Worm (Caenorhabditis elegans): Measurements from ENCODE around the gene rsp-5.

The rsp-5 gene

ce11 chrII:6489711-6490184 is at the start of gene rsp-5, which contains the start of gene snr-3:
Gene rsp-5 (plus strand): TSS chrII:6490165.
Gene snr-3 (minus strand): TSS chrII:6489761.
- TF ChIP-seq K02D7.2 (tag; optimal IDR thresholded peaks at IDR 0.05), result no peak
- no peak for TF ChIP-seq ahr-1 (tag; optimal IDR thresholded peaks at IDR 0.05)
- TF ChIP-seq mec-3 (tag; optimal IDR thresholded peaks at IDR 0.05; ENCODE audit: borderline replicate concordance), result no peak
- peak; percentile 79 for TF ChIP-seq nfya-1 (tag; optimal IDR thresholded peaks at IDR 0.05)
- TF ChIP-seq ceh-34 (tag; optimal IDR thresholded peaks at IDR 0.05), result no peak
- TF ChIP-seq unc-55 (GFP tag; optimal IDR thresholded peaks at IDR 0.05), result no peak
- TF ChIP-seq zip-5 (tag; optimal IDR thresholded peaks at IDR 0.05), result no peak
- peak; percentile 8 for TF ChIP-seq tbx-2 (tag; optimal IDR thresholded peaks at IDR 0.05)
- TF ChIP-seq nhr-232 (tag; optimal IDR thresholded peaks at IDR 0.05), result no peak
- TF ChIP-seq rnt-1 (tag; optimal IDR thresholded peaks at IDR 0.05), result no peak

- TF ChIP-seq tbx-2 (tag; optimal IDR thresholded peaks at IDR 0.05) (no peak), ref-2 (tag; optimal IDR thresholded peaks at IDR 0.05) (peak; percentile 24)
These were observed 48.8 kb upstream of the rsp-5 start, which contains the start of gene cutl-16 for ce11 chrII:6441128-6441527. Gene cutl-16 (plus strand): TSS chrII:6441428.

ce11 chrII:6443710-6444109 is 46.3 kb upstream of the rsp-5 start, which contains the start of gene K06A1.2:
Gene K06A1.2 (plus strand): TSS chrII:6444010.
- TF ChIP-seq zip-5 (tag; optimal IDR thresholded peaks at IDR 0.05), result no peak
- TF ChIP-seq ref-2 (tag; optimal IDR thresholded peaks at IDR 0.05), result no peak
- TF ChIP-seq che-1 (tag; optimal IDR thresholded peaks at IDR 0.05), result no peak
- no peak for TF ChIP-seq pqm-1 (tag; optimal IDR thresholded peaks at IDR 0.05)
- no peak for TF ChIP-seq sox-2 (GFP tag; IDR thresholded peaks at IDR 0.05)
- TF ChIP-seq ceh-19 (GFP tag; optimal IDR thresholded peaks at IDR 0.05), result no peak
- TF ChIP-seq fkh-6 (tag; optimal IDR thresholded peaks at IDR 0.05), result no peak
- no peak for TF ChIP-seq syd-9 (tag; optimal IDR thresholded peaks at IDR 0.05)
- no peak for TF ChIP-seq ceh-24 (tag; optimal IDR thresholded peaks at IDR 0.05)
- TF ChIP-seq fkh-10 (GFP tag; optimal IDR thresholded peaks at IDR 0.05), result no peak
- TF ChIP-seq ama-1 (optimal IDR thresholded peaks at IDR 0.05), result no peak
- TF ChIP-seq lin-11 (tag; optimal IDR thresholded peaks at IDR 0.05), result no peak
- no peak for TF ChIP-seq F13H6.1 (tag; optimal IDR thresholded peaks at IDR 0.05)
- no peak for TF ChIP-seq nhr-232 (tag; optimal IDR thresholded peaks at IDR 0.05)
- no peak for TF ChIP-seq odd-2 (tag; optimal IDR thresholded peaks at IDR 0.05)
- no peak for TF ChIP-seq dmd-4 (tag; optimal IDR thresholded peaks at IDR 0.05; ENCODE audit: borderline replicate concordance)
- no peak for TF ChIP-seq hlh-13 (GFP tag; optimal IDR thresholded peaks at IDR 0.05)

ce11 chrII:6448189-6448588 is 41.8 kb upstream of the rsp-5 start:
- no peak for TF ChIP-seq nfya-1 (tag; optimal IDR thresholded peaks at IDR 0.05)
- TF ChIP-seq ets-4 (tag; optimal IDR thresholded peaks at IDR 0.05), result no peak
- no peak for TF ChIP-seq ceh-31 (tag; optimal IDR thresholded peaks at IDR 0.05)
- TF ChIP-seq C38D4.7 (GFP tag; optimal IDR thresholded peaks at IDR 0.05), result no peak
- TF ChIP-seq pag-3 (tag; optimal IDR thresholded peaks at IDR 0.05; ENCODE audit: borderline replicate concordance), result no peak
- TF ChIP-seq zip-5 (tag; optimal IDR thresholded peaks at IDR 0.05), result no peak
- no peak for TF ChIP-seq ceh-45 (GFP tag; IDR thresholded peaks at IDR 0.05)
- no peak for TF ChIP-seq rnt-1 (tag; optimal IDR thresholded peaks at IDR 0.05)

ce11 chrII:6448656-6449055 is 41.3 kb upstream of the rsp-5 start:
- TF ChIP-seq unc-55 (GFP tag; optimal IDR thresholded peaks at IDR 0.05) (no peak), K09A11.1 (tag; optimal IDR thresholded peaks at IDR 0.05; ENCODE audit: insufficient read depth) (no peak), unc-42 (tag; optimal IDR thresholded peaks at IDR 0.05) (no peak), dmd-4 (tag; optimal IDR thresholded peaks at IDR 0.05; ENCODE audit: borderline replicate concordance) (no peak), pqm-1 (tag; optimal IDR thresholded peaks at IDR 0.05) (no peak)

ce11 chrII:6449656-6450055 is 40.3 kb upstream of the rsp-5 start, which contains the start of gene nhr-22:
Gene nhr-22 (minus strand): TSS chrII:6449792.
- TF ChIP-seq ama-1 (optimal IDR thresholded peaks at IDR 0.05) (no peak), odd-2 (tag; optimal IDR thresholded peaks at IDR 0.05) (no peak), mec-3 (tag; optimal IDR thresholded peaks at IDR 0.05; ENCODE audit: borderline replicate concordance) (no peak), Y22D7AL.16 (tag; optimal IDR thresholded peaks at IDR 0.05) (no peak), ceh-30 (tag; optimal IDR thresholded peaks at IDR 0.05) (no peak), pha-2 (tag; optimal IDR thresholded peaks at IDR 0.05) (no peak), ceh-34 (tag; optimal IDR thresholded peaks at IDR 0.05) (no peak), gmeb-2 (tag; optimal IDR thresholded peaks at IDR 0.05) (no peak), pag-3 (tag; optimal IDR thresholded peaks at IDR 0.05; ENCODE audit: borderline replicate concordance) (no peak), ahr-1 (tag; optimal IDR thresholded peaks at IDR 0.05) (no peak)

Measured in whole organism, late embryonic.